Fruit fly (Drosophila melanogaster): Measurements from ENCODE around the gene Brd.

- TF ChIP-seq Spps (tag; optimal IDR thresholded peaks at IDR 0.05) (peak; percentile 14), nerfin-2 (GFP tag; IDR thresholded peaks at IDR 0.05; ENCODE audit: partially characterized antibody) (no peak)
Observed at dm6 chr3L:14961027-14961426, 11.4 kb upstream of the Brd start.
